Fruit fly (Drosophila melanogaster) whole organism, embryonic: ENCODE data around the gene CG44004.

Experiments
- Asciz ChIP-seq: fragments of 200-800 bp; sonication (Bioruptor generic); optimal IDR thresholded peaks from 2 replicates; lab custom pipeline; 2017; ENCODE audit warnings: missing biosample characterization, mild to moderate bottlenecking, missing genetic modification characterization, missing genetic modification reagents
- CG10654 ChIP-seq: fragments of 200-800 bp; sonication (Bioruptor generic); optimal IDR thresholded peaks from 2 replicates; lab custom pipeline; 2016; ENCODE audit warnings: missing biosample characterization, missing genetic modification characterization
- CG11398 ChIP-seq: fragments of 200-800 bp; sonication (Bioruptor generic); optimal IDR thresholded peaks from 2 replicates; lab custom pipeline; 2016; ENCODE audit warnings: missing biosample characterization, missing genetic modification characterization
- CG11695 ChIP-seq: fragments of 200-800 bp; sonication (Bioruptor generic); IDR thresholded peaks from 3 replicates; pipeline ENCODE4 v1.3.6; 2022; ENCODE audit warnings: missing biosample characterization, missing genetic modification characterization
- CG12155 ChIP-seq: fragments of 200-800 bp; sonication (Bioruptor generic); optimal IDR thresholded peaks from 3 replicates; lab custom pipeline; 2016; ENCODE audit warnings: missing biosample characterization, missing genetic modification characterization
- CG12744 ChIP-seq: fragments of 200-800 bp; sonication (Bioruptor generic); optimal IDR thresholded peaks from 2 replicates; lab custom pipeline; 2016; ENCODE audit warnings: missing biosample characterization, missing genetic modification characterization
- CG13624 ChIP-seq: fragments of 200-800 bp; sonication (Bioruptor generic); optimal IDR thresholded peaks from 2 replicates; lab custom pipeline; 2016; ENCODE audit warnings: missing biosample characterization, missing genetic modification characterization
- CG17359 ChIP-seq: fragments of 200-800 bp; sonication (Bioruptor generic); optimal IDR thresholded peaks from 3 replicates; lab custom pipeline; 2018; ENCODE audit warnings: missing biosample characterization, mild to moderate bottlenecking, missing genetic modification characterization, moderate library complexity
- CG1832 ChIP-seq: fragments of 200-800 bp; sonication (Bioruptor generic); optimal IDR thresholded peaks from 2 replicates; lab custom pipeline; 2017; ENCODE audit warnings: missing biosample characterization, mild to moderate bottlenecking, missing genetic modification characterization, inconsistent platforms
- CG18476 ChIP-seq: fragments of 200-800 bp; sonication (Bioruptor generic); optimal IDR thresholded peaks from 2 replicates; lab custom pipeline; 2016; ENCODE audit warnings: missing biosample characterization, mild to moderate bottlenecking, missing genetic modification characterization
- CG2120 ChIP-seq: fragments of 200-800 bp; sonication (Bioruptor generic); optimal IDR thresholded peaks from 3 replicates; lab custom pipeline; 2016; ENCODE audit warnings: missing biosample characterization, missing genetic modification characterization
- CG2712 ChIP-seq: fragments of 200-800 bp; optimal IDR thresholded peaks from 3 replicates; lab custom pipeline; 2019; ENCODE audit warnings: missing biosample characterization, mild to moderate bottlenecking, missing genetic modification characterization, moderate library complexity
- CG32532 ChIP-seq: fragments of 200-800 bp; sonication (Bioruptor generic); IDR thresholded peaks from 2 replicates; pipeline ENCODE4 v1.3.6; 2022; ENCODE audit warnings: missing biosample characterization, missing genetic modification characterization
- CG32767 ChIP-seq: fragments of 200-800 bp; sonication (Bioruptor generic); IDR thresholded peaks from 2 replicates; pipeline ENCODE4 v1.3.6; 2022; ENCODE audit warnings: missing biosample characterization, missing genetic modification characterization
- CG3281 ChIP-seq: fragments of 200-800 bp; sonication (Bioruptor generic); optimal IDR thresholded peaks from 3 replicates; lab custom pipeline; 2017; ENCODE audit warnings: missing biosample characterization, mild to moderate bottlenecking, missing genetic modification characterization
- CG33557 ChIP-seq: fragments of 200-800 bp; sonication (Bioruptor generic); optimal IDR thresholded peaks from 2 replicates; lab custom pipeline; 2019; ENCODE audit warnings: missing biosample characterization, mild to moderate bottlenecking, missing genetic modification characterization, moderate library complexity
- CG43689 ChIP-seq: fragments of 200-800 bp; sonication (Bioruptor generic); IDR thresholded peaks from 2 replicates; pipeline ENCODE4 v1.3.6; 2022; ENCODE audit warnings: missing biosample characterization, missing genetic modification characterization
- CG5180 ChIP-seq: fragments of 200-800 bp; sonication (Bioruptor generic); optimal IDR thresholded peaks from 3 replicates; lab custom pipeline; 2017; ENCODE audit warnings: missing biosample characterization, missing genetic modification characterization, mild to moderate bottlenecking, moderate library complexity, missing genetic modification reagents
- CG7372 ChIP-seq: fragments of 200-800 bp; sonication (Bioruptor generic); IDR thresholded peaks from 2 replicates; pipeline ENCODE4 v1.3.6; 2022; ENCODE audit warnings: missing biosample characterization, missing genetic modification characterization
- CG8765 ChIP-seq: fragments of 200-800 bp; sonication (Bioruptor generic); IDR thresholded peaks from 2 replicates; pipeline ENCODE4 v1.3.6; 2022; ENCODE audit warnings: missing biosample characterization, missing genetic modification characterization
- CG9727 ChIP-seq: fragments of 200-800 bp; sonication (Bioruptor generic); optimal IDR thresholded peaks from 3 replicates; lab custom pipeline; 2017; ENCODE audit warnings: missing biosample characterization, mild to moderate bottlenecking, missing genetic modification characterization
- Ets65A ChIP-seq: fragments of 200-800 bp; sonication (Bioruptor generic); peaks from one replicate; lab custom pipeline; 2016; ENCODE audit warnings: missing biosample characterization, missing genetic modification characterization
- H15 ChIP-seq: fragments of 200-800 bp; sonication (Bioruptor generic); IDR thresholded peaks from 3 replicates; pipeline ENCODE4 v1.3.6; 2022; ENCODE audit warnings: missing biosample characterization, missing genetic modification characterization
- Hr78 ChIP-seq, 2 experiments: fragments of 200-800 bp in 1 of 2; fragments of >200 bp in 1 of 2; sonication (Bioruptor generic) in 1 of 2; optimal IDR thresholded peaks; 2 replicates each; lab custom pipeline; 2017 to 2019; ENCODE audit warnings: missing biosample characterization in 2 of 2, missing genetic modification characterization in 2 of 2, mild to moderate bottlenecking in 1 of 2, moderate library complexity in 1 of 2
- Hsf ChIP-seq: fragments of 200-800 bp; sonication (Bioruptor generic); optimal IDR thresholded peaks from 3 replicates; lab custom pipeline; 2016; ENCODE audit warnings: missing biosample characterization, missing genetic modification characterization
- Oaz ChIP-seq: fragments of 200-800 bp; sonication (Bioruptor generic); IDR thresholded peaks from 2 replicates; pipeline ENCODE4 v1.3.6; 2022; ENCODE audit warnings: missing biosample characterization, missing genetic modification characterization
- PHDP ChIP-seq: fragments of 200-800 bp; sonication (Bioruptor generic); optimal IDR thresholded peaks from 3 replicates; lab custom pipeline; 2018; ENCODE audit warnings: missing biosample characterization, mild to moderate bottlenecking, missing genetic modification characterization, moderate library complexity
- Xrp1 ChIP-seq: fragments of 200-800 bp; sonication (Bioruptor generic); IDR thresholded peaks from 2 replicates; pipeline ENCODE4 v1.3.6; 2022; ENCODE audit warnings: missing biosample characterization, missing genetic modification characterization
- ab ChIP-seq: fragments of 200-800 bp; sonication (Bioruptor generic); optimal IDR thresholded peaks from 2 replicates; lab custom pipeline; 2016; ENCODE audit warnings: missing biosample characterization, missing genetic modification characterization
- al ChIP-seq: fragments of 200-800 bp; sonication (Bioruptor generic); IDR thresholded peaks from 2 replicates; pipeline ENCODE4 v1.3.6; 2022; ENCODE audit warnings: missing biosample characterization, missing genetic modification characterization
- ase ChIP-seq: fragments of 200-800 bp; sonication (Bioruptor generic); IDR thresholded peaks from 3 replicates; pipeline ENCODE4 v1.3.6; 2022; ENCODE audit warnings: missing biosample characterization, missing genetic modification characterization
- bbx ChIP-seq: fragments of 200-800 bp; sonication (Bioruptor generic); IDR thresholded peaks from 2 replicates; pipeline ENCODE4 v1.3.6; 2022; ENCODE audit warnings: missing biosample characterization, missing genetic modification characterization; ENCODE audit not compliant: partially characterized antibody
- bsh ChIP-seq, 2 experiments: fragments of 200-800 bp; sonication (Bioruptor generic); optimal IDR thresholded peaks; 2 replicates each; lab custom pipeline; 2017 to 2018; ENCODE audit warnings: mild to moderate bottlenecking in 2 of 2, missing biosample characterization in 2 of 2, missing genetic modification characterization in 2 of 2, moderate library complexity in 1 of 2
- crp ChIP-seq, 2 experiments: fragments of 200-800 bp; sonication (Bioruptor generic); optimal IDR thresholded peaks; 2 replicates in 1 of 2; 3 replicates in 1 of 2; lab custom pipeline; 2017; ENCODE audit warnings: missing biosample characterization in 2 of 2, missing genetic modification characterization in 2 of 2, mild to moderate bottlenecking in 1 of 2, moderate library complexity in 1 of 2
- exex ChIP-seq: fragments of 200-800 bp; sonication (Bioruptor generic); optimal IDR thresholded peaks from 4 replicates; lab custom pipeline; 2018; ENCODE audit warnings: missing biosample characterization, mild to moderate bottlenecking, missing genetic modification characterization, moderate library complexity
- fd64A ChIP-seq: fragments of 200-800 bp; sonication (Bioruptor generic); optimal IDR thresholded peaks from 3 replicates; lab custom pipeline; 2018; ENCODE audit warnings: missing biosample characterization, mild to moderate bottlenecking, missing genetic modification characterization
- fd96Cb ChIP-seq: fragments of 200-800 bp; sonication (Bioruptor generic); optimal IDR thresholded peaks from 2 replicates; lab custom pipeline; 2018; ENCODE audit warnings: missing biosample characterization, mild to moderate bottlenecking, missing genetic modification characterization, moderate library complexity
- ftz-f1 ChIP-seq: fragments of 200-800 bp; sonication (Bioruptor generic); optimal IDR thresholded peaks from 2 replicates; lab custom pipeline; 2016; ENCODE audit warnings: missing biosample characterization, missing genetic modification characterization
- grau ChIP-seq: fragments of 200-800 bp; optimal IDR thresholded peaks from 3 replicates; lab custom pipeline; 2019; ENCODE audit warnings: missing biosample characterization, mild to moderate bottlenecking, missing genetic modification characterization, moderate library complexity
- hbn ChIP-seq: fragments of 200-800 bp; sonication (Bioruptor generic); IDR thresholded peaks from 2 replicates; pipeline ENCODE4 v1.3.6; 2022; ENCODE audit warnings: missing biosample characterization, missing genetic modification characterization; ENCODE audit not compliant: partially characterized antibody
- hkb ChIP-seq, 2 experiments: fragments of 200-800 bp in 1 of 2; fragments of >200 bp in 1 of 2; sonication (Bioruptor generic) in 1 of 2; IDR thresholded peaks in 1 of 2; optimal IDR thresholded peaks in 1 of 2; 2 replicates each; pipeline versions ENCODE4 v1.3.6 to Lab custom; 2017 to 2022; ENCODE audit warnings: missing biosample characterization in 1 of 2, missing genetic modification characterization in 1 of 2
- insv ChIP-seq, 2 experiments: fragments of 200-800 bp; sonication (Bioruptor generic); optimal IDR thresholded peaks; 3 replicates each; lab custom pipeline; 2016 to 2018; ENCODE audit warnings: missing biosample characterization in 2 of 2, missing genetic modification characterization in 2 of 2
- jumu ChIP-seq: fragments of 200-800 bp; sonication (Bioruptor generic); optimal IDR thresholded peaks from 3 replicates; lab custom pipeline; 2016; ENCODE audit warnings: missing biosample characterization, missing genetic modification characterization
- lola ChIP-seq, 3 experiments: fragments of >200 bp in 2 of 3; fragments of 200-800 bp in 1 of 3; sonication (Bioruptor generic) in 1 of 3; optimal IDR thresholded peaks; 2 replicates each; lab custom pipeline; 2017 to 2019; ENCODE audit warnings: missing biosample characterization in 3 of 3, missing genetic modification characterization in 3 of 3, mild to moderate bottlenecking in 1 of 3, moderate library complexity in 1 of 3
- nerfin-1 ChIP-seq: fragments of 200-800 bp; sonication (Bioruptor generic); optimal IDR thresholded peaks from 3 replicates; lab custom pipeline; 2019; ENCODE audit warnings: missing biosample characterization, mild to moderate bottlenecking, missing genetic modification characterization, moderate library complexity
- ssp ChIP-seq: fragments of 200-800 bp; sonication (Bioruptor generic); IDR thresholded peaks from 2 replicates; pipeline ENCODE4 v1.3.6; 2022; ENCODE audit warnings: missing biosample characterization, missing genetic modification characterization
- tin ChIP-seq: fragments of 200-800 bp; sonication (Bioruptor generic); optimal IDR thresholded peaks from 3 replicates; lab custom pipeline; 2016; ENCODE audit warnings: missing biosample characterization, missing genetic modification characterization
- zf30C ChIP-seq: fragments of 200-800 bp; sonication (Bioruptor generic); optimal IDR thresholded peaks from 3 replicates; lab custom pipeline; 2018; ENCODE audit warnings: missing biosample characterization, mild to moderate bottlenecking, missing genetic modification characterization
- zfh1 ChIP-seq: fragments of 200-800 bp; sonication (Bioruptor generic); IDR thresholded peaks from 3 replicates; pipeline ENCODE4 v1.3.6; 2022; ENCODE audit warnings: missing biosample characterization, missing genetic modification characterization

CG44004 gene

DNA sequence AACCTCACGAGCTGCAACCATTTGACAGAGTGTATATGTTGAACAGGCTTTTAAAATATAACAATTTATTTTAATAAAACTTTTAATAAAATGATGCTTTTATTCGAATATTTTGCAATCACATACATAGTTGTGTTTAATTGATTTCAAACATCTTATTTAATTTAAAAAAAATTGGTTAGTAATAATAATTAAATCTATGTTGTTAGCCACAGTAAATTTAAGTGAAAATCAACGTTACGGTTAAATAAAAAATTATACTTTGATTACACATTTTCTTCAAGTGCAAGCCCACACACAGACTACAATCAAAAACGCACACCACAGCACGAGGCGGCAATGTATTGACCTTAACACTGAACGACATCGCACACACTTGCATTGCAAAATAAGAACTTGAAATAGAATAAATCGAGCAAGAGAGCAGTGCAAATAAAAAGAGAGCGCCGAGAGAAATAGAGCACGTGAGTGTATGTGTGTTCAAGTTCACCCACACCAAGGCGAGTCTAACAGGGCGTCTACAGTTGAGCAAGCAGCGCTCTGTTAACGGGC lies 10.6 kb downstream of the CG44004 start (continued):
- TF ChIP-seq hkb (optimal IDR thresholded peaks at IDR 0.05; lab: Kevin White, UChicago) (no peak), hkb (GFP tag; IDR thresholded peaks at IDR 0.05; lab: Robert Waterston, UW) (no peak), CG43689 (GFP tag; lab: Robert Waterston, UW) (no peak), lola (GFP tag; optimal IDR thresholded peaks at IDR 0.05; lab: Kevin White, UChicago) (peak in 1 of 3 experiments; percentile 46), CG1832 (GFP tag; lab: Kevin White, UChicago) (no peak), CG17359 (tag; lab: Kevin White, UChicago) (no peak), CG9727 (GFP tag; lab: Kevin White, UChicago) (peak; percentile 40), CG12744 (no peak), tin (GFP tag; lab: Kevin White, UChicago) (no peak), crp (GFP tag; optimal IDR thresholded peaks at IDR 0.05; lab: Kevin White, UChicago) (no peak), PHDP (no peak), CG2120 (GFP tag; lab: Kevin White, UChicago) (peak; percentile 34), CG3281 (GFP tag; lab: Kevin White, UChicago) (no peak), nerfin-1 (tag; lab: Kevin White, UChicago) (no peak), ftz-f1 (GFP tag; lab: Kevin White, UChicago) (peak; percentile 79), CG2712 (tag; lab: Kevin White, UChicago) (peak; percentile 60), jumu (GFP tag; lab: Kevin White, UChicago) (no peak), ab (GFP tag; lab: Kevin White, UChicago) (no peak), Asciz (GFP tag; lab: Kevin White, UChicago) (peak; percentile 0), CG12155 (GFP tag; lab: Kevin White, UChicago) (no peak), CG18476 (GFP tag; lab: Kevin White, UChicago) (no peak), Xrp1 (GFP tag; lab: Robert Waterston, UW) (peak; percentile 62; the same call in 1 of the 2 replicates), CG13624 (GFP tag; lab: Kevin White, UChicago) (no peak), Hr78 (GFP tag; optimal IDR thresholded peaks at IDR 0.05; lab: Kevin White, UChicago) (peak in 1 of 2 experiments; percentile 4), Ets65A (GFP tag; lab: Kevin White, UChicago) (no peak), bbx (no peak), CG32767 (GFP tag; lab: Robert Waterston, UW) (no peak), CG10654 (GFP tag; lab: Kevin White, UChicago) (no peak), CG11398 (GFP tag; lab: Kevin White, UChicago) (no peak), Oaz (GFP tag; lab: Robert Waterston, UW) (no peak), bsh (GFP tag; optimal IDR thresholded peaks at IDR 0.05; lab: Kevin White, UChicago) (peak; percentile 49 to 80), Hsf (no peak), H15 (GFP tag; lab: Robert Waterston, UW) (no peak), ase (GFP tag; lab: Robert Waterston, UW) (no peak), ssp (GFP tag; lab: Robert Waterston, UW) (no peak), CG8765 (GFP tag; lab: Robert Waterston, UW) (no peak), insv (GFP tag; optimal IDR thresholded peaks at IDR 0.05; lab: Kevin White, UChicago) (no peak), exex (no peak), CG32532 (GFP tag; lab: Robert Waterston, UW) (peak; percentile 57; the same call in 1 of the 2 replicates), al (GFP tag; lab: Robert Waterston, UW) (no peak), CG11695 (GFP tag; lab: Robert Waterston, UW) (peak; percentile 47; the same call in 2 of the 3 replicates), zf30C (peak; percentile 26), fd96Cb (tag; lab: Kevin White, UChicago) (peak; percentile 21), CG7372 (GFP tag; lab: Robert Waterston, UW) (no peak), CG33557 (peak; percentile 28), zfh1 (no peak), CG5180 (GFP tag; lab: Kevin White, UChicago) (no peak), grau (tag; lab: Kevin White, UChicago) (peak; percentile 55), fd64A (no peak), hbn (no peak)
